Fruit fly (Drosophila melanogaster) whole organism, embryonic: ENCODE data around the gene Edg91.

Source experiments
- CG11695 ChIP-seq: fragments of 200-800 bp; sonication (Bioruptor generic); IDR thresholded peaks from 3 replicates; pipeline ENCODE4 v1.3.6; 2022; ENCODE audit warnings: missing biosample characterization, missing genetic modification characterization
- CG12659 ChIP-seq: fragments of 200-800 bp; sonication (Bioruptor generic); optimal IDR thresholded peaks from 3 replicates; lab custom pipeline; 2017; ENCODE audit warnings: mild to moderate bottlenecking, missing biosample characterization, missing genetic modification reagents, missing genetic modification characterization
- CG13424 ChIP-seq: fragments of 200-800 bp; sonication (Bioruptor generic); optimal IDR thresholded peaks from 2 replicates; lab custom pipeline; 2019; ENCODE audit warnings: missing biosample characterization, mild to moderate bottlenecking, missing genetic modification characterization, moderate library complexity
- CG14441 ChIP-seq: fragments of 200-800 bp; sonication (Bioruptor generic); IDR thresholded peaks from 2 replicates; pipeline ENCODE4 v1.3.6; 2022; ENCODE audit warnings: missing biosample characterization, missing genetic modification characterization
- CG14860 ChIP-seq: fragments of 200-800 bp; sonication (Bioruptor generic); IDR thresholded peaks from 3 replicates; pipeline ENCODE4 v1.3.6; 2022; ENCODE audit warnings: missing biosample characterization, missing genetic modification characterization; ENCODE audit not compliant: partially characterized antibody
- CG15269 ChIP-seq: fragments of 200-800 bp; sonication (Bioruptor generic); optimal IDR thresholded peaks from 2 replicates; lab custom pipeline; 2018; ENCODE audit warnings: missing biosample characterization, mild to moderate bottlenecking, missing genetic modification characterization, moderate library complexity
- CG17361 ChIP-seq: fragments of 200-800 bp; sonication (Bioruptor generic); IDR thresholded peaks from 3 replicates; pipeline ENCODE4 v1.3.6; 2022; ENCODE audit warnings: missing biosample characterization, missing genetic modification characterization
- CG2678 ChIP-seq: fragments of 200-800 bp; sonication (Bioruptor generic); optimal IDR thresholded peaks from 3 replicates; lab custom pipeline; 2019; ENCODE audit warnings: missing biosample characterization, mild to moderate bottlenecking, missing genetic modification characterization, moderate library complexity
- CG31388 ChIP-seq: fragments of 200-800 bp; sonication (Bioruptor generic); optimal IDR thresholded peaks from 2 replicates; lab custom pipeline; 2016; ENCODE audit warnings: missing biosample characterization, missing genetic modification characterization
- CG7839 ChIP-seq: fragments of 200-800 bp; sonication (Bioruptor generic); optimal IDR thresholded peaks from 3 replicates; lab custom pipeline; 2018; ENCODE audit warnings: missing biosample characterization, mild to moderate bottlenecking, missing genetic modification characterization, moderate library complexity
- CG8924 ChIP-seq: fragments of 200-800 bp; optimal IDR thresholded peaks from 3 replicates; lab custom pipeline; 2019; ENCODE audit warnings: missing biosample characterization, mild to moderate bottlenecking, missing genetic modification characterization, moderate library complexity
- CoRest ChIP-seq: fragments of 200-800 bp; sonication (Bioruptor generic); optimal IDR thresholded peaks from 3 replicates; lab custom pipeline; 2018; ENCODE audit warnings: missing biosample characterization, mild to moderate bottlenecking, missing genetic modification characterization, moderate library complexity
- D19A ChIP-seq: fragments of 200-800 bp; optimal IDR thresholded peaks from 3 replicates; lab custom pipeline; 2019; ENCODE audit warnings: missing biosample characterization, mild to moderate bottlenecking, missing genetic modification characterization, moderate library complexity
- Dek ChIP-seq: fragments of 200-800 bp; sonication (Bioruptor generic); optimal IDR thresholded peaks from 3 replicates; lab custom pipeline; 2019; ENCODE audit warnings: missing biosample characterization, mild to moderate bottlenecking, missing genetic modification characterization, moderate library complexity
- Dip2 ChIP-seq: fragments of 200-800 bp; sonication (Bioruptor generic); IDR thresholded peaks from 2 replicates; pipeline ENCODE4 v1.3.6; 2022; ENCODE audit warnings: missing biosample characterization, missing genetic modification characterization
- Hr51 ChIP-seq, 2 experiments: fragments of 200-800 bp; sonication (Bioruptor generic); optimal IDR thresholded peaks; 2 replicates in 1 of 2; 3 replicates in 1 of 2; lab custom pipeline; 2016 to 2018; ENCODE audit warnings: missing biosample characterization in 2 of 2, missing genetic modification characterization in 2 of 2, mild to moderate bottlenecking in 1 of 2, moderate library complexity in 1 of 2
- Oli ChIP-seq: fragments of 200-800 bp; sonication (Bioruptor generic); optimal IDR thresholded peaks from 2 replicates; lab custom pipeline; 2018; ENCODE audit warnings: missing biosample characterization, mild to moderate bottlenecking, missing genetic modification characterization, moderate library complexity
- PHDP ChIP-seq: fragments of 200-800 bp; sonication (Bioruptor generic); optimal IDR thresholded peaks from 3 replicates; lab custom pipeline; 2018; ENCODE audit warnings: missing biosample characterization, mild to moderate bottlenecking, missing genetic modification characterization, moderate library complexity
- Ptx1 ChIP-seq: fragments of 200-800 bp; sonication (Bioruptor generic); IDR thresholded peaks from 2 replicates; pipeline ENCODE4 v1.3.6; 2022; ENCODE audit warnings: missing biosample characterization, missing genetic modification characterization
- Sox102F ChIP-seq: fragments of 200-800 bp; sonication (Bioruptor generic); optimal IDR thresholded peaks from 2 replicates; lab custom pipeline; 2018; ENCODE audit warnings: missing biosample characterization, mild to moderate bottlenecking, missing genetic modification characterization, moderate library complexity
- TFAM ChIP-seq: fragments of 200-800 bp; sonication (Bioruptor generic); optimal IDR thresholded peaks from 2 replicates; lab custom pipeline; 2017; ENCODE audit warnings: missing biosample characterization, missing genetic modification characterization, inconsistent platforms
- al ChIP-seq: fragments of 200-800 bp; sonication (Bioruptor generic); IDR thresholded peaks from 2 replicates; pipeline ENCODE4 v1.3.6; 2022; ENCODE audit warnings: missing biosample characterization, missing genetic modification characterization
- caup ChIP-seq: fragments of 200-800 bp; sonication (Bioruptor generic); optimal IDR thresholded peaks from 3 replicates; lab custom pipeline; 2017; ENCODE audit warnings: missing biosample characterization, mild to moderate bottlenecking, missing genetic modification characterization, moderate library complexity; ENCODE audit not compliant: severe bottlenecking
- dmrt99B ChIP-seq: fragments of 200-800 bp; sonication (Bioruptor generic); optimal IDR thresholded peaks from 2 replicates; lab custom pipeline; 2018; ENCODE audit warnings: missing biosample characterization, mild to moderate bottlenecking, missing genetic modification characterization, moderate library complexity
- dysf ChIP-seq: fragments of 200-800 bp; sonication (Bioruptor generic); IDR thresholded peaks from 3 replicates; pipeline ENCODE4 v1.3.6; 2022; ENCODE audit warnings: missing biosample characterization, missing genetic modification characterization
- fd3F ChIP-seq: fragments of 200-800 bp; sonication (Bioruptor generic); optimal IDR thresholded peaks from 2 replicates; lab custom pipeline; 2018; ENCODE audit warnings: missing biosample characterization, mild to moderate bottlenecking, missing genetic modification characterization, moderate library complexity
- gem ChIP-seq: fragments of 200-800 bp; sonication (Bioruptor generic); optimal IDR thresholded peaks from 2 replicates; lab custom pipeline; 2019; ENCODE audit warnings: missing biosample characterization, mild to moderate bottlenecking, missing genetic modification characterization, moderate library complexity
- grau ChIP-seq: fragments of 200-800 bp; optimal IDR thresholded peaks from 3 replicates; lab custom pipeline; 2019; ENCODE audit warnings: missing biosample characterization, mild to moderate bottlenecking, missing genetic modification characterization, moderate library complexity
- jigr1 ChIP-seq: fragments of 200-800 bp; sonication (Bioruptor generic); IDR thresholded peaks from 3 replicates; pipeline ENCODE4 v1.3.6; 2022; ENCODE audit warnings: missing biosample characterization, missing genetic modification characterization
- pan ChIP-seq, 4 experiments: fragments of >200 bp in 3 of 4; fragments of 200-800 bp in 1 of 4; sonication (Bioruptor generic) in 1 of 4; optimal IDR thresholded peaks in 3 of 4; IDR thresholded peaks in 1 of 4; 2 replicates each; pipeline versions ENCODE4 v1.3.6 to Lab custom; 2017 to 2022; ENCODE audit warnings: missing biosample characterization in 2 of 4, missing genetic modification characterization in 2 of 4, mixed read lengths in 1 of 4
- row ChIP-seq: fragments of 200-800 bp; sonication (Bioruptor generic); IDR thresholded peaks from 3 replicates; pipeline ENCODE4 v1.3.6; 2022; ENCODE audit warnings: missing biosample characterization, missing genetic modification characterization
- slbo ChIP-seq: fragments of 200-800 bp; sonication (Bioruptor generic); IDR thresholded peaks from 2 replicates; pipeline ENCODE4 v1.3.6; 2022; ENCODE audit warnings: missing biosample characterization, missing genetic modification characterization
- sr ChIP-seq: fragments of 200-800 bp; sonication (Bioruptor generic); IDR thresholded peaks from 3 replicates; pipeline ENCODE4 v1.3.6; 2022; ENCODE audit warnings: missing biosample characterization, missing genetic modification characterization
- tgo ChIP-seq: fragments of 200-800 bp; sonication (Bioruptor generic); IDR thresholded peaks from 3 replicates; pipeline ENCODE4 v1.3.6; 2022; ENCODE audit warnings: missing biosample characterization, missing genetic modification characterization
- twi ChIP-seq: fragments of 200-800 bp; optimal IDR thresholded peaks from 2 replicates; lab custom pipeline; 2019; ENCODE audit warnings: missing biosample characterization, mild to moderate bottlenecking, missing genetic modification characterization, moderate library complexity
- unpg ChIP-seq: fragments of 200-800 bp; sonication (Bioruptor generic); optimal IDR thresholded peaks from 3 replicates; lab custom pipeline; 2018; ENCODE audit warnings: missing biosample characterization, mild to moderate bottlenecking, missing genetic modification characterization, moderate library complexity

The Edg91 gene

DNA sequence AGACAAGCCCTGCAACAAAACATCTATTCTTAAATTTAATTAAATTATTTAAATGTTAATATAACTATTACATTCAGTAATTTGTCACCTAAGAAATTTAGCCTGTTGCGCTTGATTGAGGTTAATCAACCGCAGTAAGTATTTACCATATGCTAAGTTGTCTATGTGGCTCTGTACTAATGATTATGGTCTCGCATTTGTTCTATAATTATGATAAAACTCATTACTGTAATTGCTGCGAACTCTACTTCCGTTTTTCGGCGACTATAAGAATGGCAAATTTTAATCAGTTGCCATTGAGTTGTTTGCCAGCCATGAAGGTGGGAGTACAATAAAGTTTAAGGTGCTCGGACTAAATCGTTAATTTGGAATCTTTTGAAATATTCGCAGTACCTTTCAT, 1.3 kb upstream of the Edg91 start, which contains the start of gene CG34281 (continued):
- TF ChIP-seq CG14860 (GFP tag; lab: Robert Waterston, UW) (no peak), dmrt99B (tag; lab: Kevin White, UChicago) (no peak)

DNA sequence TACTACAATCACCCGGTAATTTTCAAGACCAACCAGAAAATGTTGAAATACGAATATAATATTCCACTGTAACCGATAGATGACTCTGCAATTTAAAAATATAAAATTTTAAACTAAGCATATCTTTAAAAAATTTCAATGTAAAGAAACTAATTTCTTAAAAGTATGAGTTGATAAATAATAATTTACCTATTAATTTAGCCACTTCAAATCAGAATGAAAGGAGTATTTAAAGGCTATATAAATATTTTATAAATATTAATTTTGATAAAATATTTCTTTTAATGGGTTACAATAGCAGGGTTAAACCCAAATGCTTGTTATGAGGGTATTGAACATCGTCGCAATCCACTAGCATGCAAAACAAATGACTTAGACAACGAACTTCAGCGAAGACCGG, 525 bp upstream of the Edg91 start:
- TF ChIP-seq Ptx1 (peak; percentile 48), pan (optimal IDR thresholded peaks at IDR 0.05; lab: Kevin White, UChicago) (no peak), pan (GFP tag; optimal IDR thresholded peaks at IDR 0.05 in 1 of 2, IDR thresholded peaks at IDR 0.05 in 1 of 2) (peak in 1 of 2 experiments; percentile 39), CG7839 (tag; lab: Kevin White, UChicago) (peak; percentile 36), D19A (tag; lab: Kevin White, UChicago) (peak; percentile 39), CG17361 (0 out of 3 replicates have a peak, but pooled peaks have one; percentile 29), grau (peak; percentile 45), CG13424 (tag; lab: Kevin White, UChicago) (peak; percentile 49), dysf (GFP tag; lab: Robert Waterston, UW) (peak; percentile 8; the same call in 1 of the 3 replicates), Dip2 (GFP tag; lab: Robert Waterston, UW) (no peak), CG2678 (tag; lab: Kevin White, UChicago) (peak; percentile 17), CG12659 (GFP tag; lab: Kevin White, UChicago) (peak; percentile 19), CG31388 (GFP tag; lab: Kevin White, UChicago) (no peak), PHDP (tag; lab: Kevin White, UChicago) (peak; percentile 11), CG11695 (GFP tag; lab: Robert Waterston, UW) (0 out of 3 replicates have a peak, but pooled peaks have one; percentile 42), caup (GFP tag; lab: Kevin White, UChicago) (no peak), al (GFP tag; lab: Robert Waterston, UW) (no peak), CoRest (tag; lab: Kevin White, UChicago) (peak; percentile 53), Dek (peak; percentile 15), Oli (tag; lab: Kevin White, UChicago) (peak; percentile 20), CG14441 (no peak), jigr1 (GFP tag; lab: Robert Waterston, UW) (no peak), slbo (peak; percentile 9; the same call in 1 of the 2 replicates), Hr51 (GFP tag; optimal IDR thresholded peaks at IDR 0.05; lab: Kevin White, UChicago) (peak in 1 of 2 experiments; percentile 30), tgo (GFP tag; lab: Robert Waterston, UW) (peak; percentile 25; the same call in 1 of the 3 replicates), CG15269 (tag; lab: Kevin White, UChicago) (peak; percentile 61), Sox102F (peak; percentile 10), unpg (GFP tag; lab: Kevin White, UChicago) (peak; percentile 9), TFAM (GFP tag; lab: Kevin White, UChicago) (no peak), fd3F (GFP tag; lab: Kevin White, UChicago) (peak; percentile 44), CG8924 (peak; percentile 30), row (GFP tag; lab: Robert Waterston, UW) (peak; percentile 25; the same call in 1 of the 3 replicates), gem (tag; lab: Kevin White, UChicago) (peak; percentile 66)

DNA sequence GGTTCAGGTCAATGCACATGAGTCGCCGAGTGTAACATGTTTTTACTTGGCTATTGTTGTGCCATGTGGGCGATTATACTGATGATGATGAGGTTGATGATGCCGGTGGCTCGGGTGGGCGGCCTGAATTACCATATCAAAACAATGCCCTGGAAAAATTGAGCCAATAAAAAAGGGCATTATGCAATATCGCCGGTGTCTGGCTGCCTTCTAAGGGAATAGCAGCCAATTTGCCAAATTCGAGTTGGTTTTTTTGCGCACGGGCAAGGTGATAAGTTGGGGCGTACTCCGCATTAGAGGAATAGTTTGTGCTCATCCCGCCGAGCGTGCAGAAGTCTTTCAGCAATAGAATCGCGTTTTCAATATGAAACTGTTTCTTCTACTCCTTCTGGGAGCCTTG, 2.3 kb downstream of the Edg91 start, which contains the start of gene CG14329:
TSS of gene CG14329 (plus strand) at position 301 of the 400 bp plus-strand sequence.
- TF ChIP-seq sr (GFP tag; lab: Robert Waterston, UW) (0 out of 3 replicates have a peak, but pooled peaks have one; percentile 22), twi (tag; lab: Kevin White, UChicago) (no peak)
